Worm (Caenorhabditis elegans) whole organism, L3 larva: ENCODE measurements around the gene gtap-2.

Experiments
- R02D3.7 ChIP-seq: fragments of 150-350 bp; optimal IDR thresholded peaks from 2 replicates; lab custom pipeline; 2014; ENCODE audit warnings: missing biosample characterization, missing genetic modification characterization
- aly-2 ChIP-seq: fragments of 150-350 bp; optimal IDR thresholded peaks from 2 replicates; lab custom pipeline; 2014; ENCODE audit warnings: missing biosample characterization, missing genetic modification characterization
- ama-1 ChIP-seq: fragments of 150-350 bp; optimal IDR thresholded peaks from 2 replicates; lab custom pipeline; 2018
- ceh-16 ChIP-seq: sonication (generic microtip); optimal IDR thresholded peaks from 2 replicates; lab custom pipeline; 2017; ENCODE audit warnings: missing biosample characterization, missing genetic modification characterization
- ceh-28 ChIP-seq: fragments of 150-350 bp; optimal IDR thresholded peaks from 2 replicates; lab custom pipeline; 2014; ENCODE audit warnings: missing biosample characterization, missing genetic modification reagents, missing genetic modification characterization
- ceh-82 ChIP-seq: fragments of 150-350 bp; optimal IDR thresholded peaks from 2 replicates; lab custom pipeline; 2014; ENCODE audit warnings: missing biosample characterization, missing genetic modification characterization
- ceh-9 ChIP-seq: sonication (generic microtip); optimal IDR thresholded peaks from 2 replicates; lab custom pipeline; 2018; ENCODE audit warnings: missing biosample characterization, missing genetic modification characterization
- daf-12 ChIP-seq: fragments of 150-350 bp; optimal IDR thresholded peaks from 2 replicates; lab custom pipeline; 2014; ENCODE audit warnings: missing biosample characterization, missing genetic modification reagents, missing genetic modification characterization
- egl-27 ChIP-seq: sonication (generic microtip); optimal IDR thresholded peaks from 4 replicates; lab custom pipeline; 2017; ENCODE audit warnings: missing biosample characterization, missing genetic modification reagents, missing genetic modification characterization
- egl-5 ChIP-seq: fragments of 150-350 bp; optimal IDR thresholded peaks from 2 replicates; lab custom pipeline; 2017; ENCODE audit warnings: missing biosample characterization, missing genetic modification reagents, missing genetic modification characterization, inconsistent platforms
- elt-2 ChIP-seq: sonication (generic microtip); optimal IDR thresholded peaks from 2 replicates; lab custom pipeline; 2016; ENCODE audit warnings: missing genetic modification reagents, mild to moderate bottlenecking, missing genetic modification characterization, missing compliant biosample characterization
- elt-3 ChIP-seq, 3 experiments: fragments of 150-350 bp in 1 of 3; sonication (generic microtip) in 2 of 3; optimal IDR thresholded peaks; 2 replicates in 2 of 3; 4 replicates in 1 of 3; lab custom pipeline; 2014 to 2017; ENCODE audit warnings: missing biosample characterization in 3 of 3, missing genetic modification characterization in 3 of 3
- fkh-2 ChIP-seq: fragments of 150-350 bp; optimal IDR thresholded peaks from 2 replicates; lab custom pipeline; 2014; ENCODE audit warnings: missing biosample characterization, missing genetic modification reagents, missing genetic modification characterization
- hmg-11 ChIP-seq: sonication (generic microtip); optimal IDR thresholded peaks from 2 replicates; lab custom pipeline; 2016; ENCODE audit warnings: missing genetic modification characterization, missing compliant biosample characterization
- jun-1 ChIP-seq: fragments of 150-350 bp; optimal IDR thresholded peaks from 2 replicates; lab custom pipeline; 2014; ENCODE audit warnings: missing biosample characterization, missing genetic modification reagents, missing genetic modification characterization
- lin-15B ChIP-seq: fragments of 150-350 bp; optimal IDR thresholded peaks from 2 replicates; lab custom pipeline; 2014; ENCODE audit warnings: missing biosample characterization, missing genetic modification characterization
- lsy-12 ChIP-seq: sonication (generic microtip); optimal IDR thresholded peaks from 2 replicates; lab custom pipeline; 2016; ENCODE audit warnings: mild to moderate bottlenecking, missing genetic modification characterization, missing compliant biosample characterization
- mml-1 ChIP-seq: fragments of 150-350 bp; sonication (generic microtip); optimal IDR thresholded peaks from 3 replicates; lab custom pipeline; 2014; ENCODE audit warnings: missing biosample characterization, missing genetic modification characterization
- nfya-1 ChIP-seq: sonication (generic microtip); optimal IDR thresholded peaks from 2 replicates; lab custom pipeline; 2017; ENCODE audit warnings: missing genetic modification characterization, mild to moderate bottlenecking, missing compliant biosample characterization, antibody characterized with exemption, moderate library complexity; ENCODE audit not compliant: insufficient read depth
- nhr-12 ChIP-seq: fragments of 150-350 bp; optimal IDR thresholded peaks from 2 replicates; lab custom pipeline; 2014; ENCODE audit warnings: missing biosample characterization, missing genetic modification characterization
- nhr-23 ChIP-seq: fragments of 150-350 bp; optimal IDR thresholded peaks from 2 replicates; lab custom pipeline; 2014; ENCODE audit warnings: missing biosample characterization, missing genetic modification reagents, missing genetic modification characterization
- nhr-237 ChIP-seq: fragments of 150-350 bp; optimal IDR thresholded peaks from 2 replicates; lab custom pipeline; 2014; ENCODE audit warnings: missing biosample characterization, missing genetic modification characterization
- nhr-28 ChIP-seq: fragments of 150-350 bp; optimal IDR thresholded peaks from 2 replicates; lab custom pipeline; 2014; ENCODE audit warnings: missing biosample characterization, missing genetic modification characterization
- nhr-43 ChIP-seq: sonication (generic microtip); optimal IDR thresholded peaks from 2 replicates; lab custom pipeline; 2016; ENCODE audit warnings: mild to moderate bottlenecking, missing genetic modification characterization, missing compliant biosample characterization; ENCODE audit not compliant: poor library complexity, severe bottlenecking
- nhr-77 ChIP-seq: fragments of 150-350 bp; optimal IDR thresholded peaks from 2 replicates; lab custom pipeline; 2014; ENCODE audit warnings: missing biosample characterization, missing genetic modification characterization
- pha-4 ChIP-seq: fragments of 150-350 bp; optimal IDR thresholded peaks from 2 replicates; lab custom pipeline; 2014; ENCODE audit warnings: missing biosample characterization, missing genetic modification reagents, missing genetic modification characterization
- pqm-1 ChIP-seq: fragments of 150-350 bp; optimal IDR thresholded peaks from 2 replicates; lab custom pipeline; 2017; ENCODE audit warnings: missing biosample characterization, missing genetic modification characterization, inconsistent platforms
- sea-2 ChIP-seq: fragments of 150-350 bp; sonication (generic microtip); optimal IDR thresholded peaks from 4 replicates; lab custom pipeline; 2014; ENCODE audit warnings: missing biosample characterization, missing genetic modification reagents, missing genetic modification characterization
- skn-1 ChIP-seq: fragments of 150-350 bp; optimal IDR thresholded peaks from 2 replicates; lab custom pipeline; 2014; ENCODE audit warnings: missing biosample characterization, missing genetic modification characterization
- tbx-2 ChIP-seq: sonication (generic microtip); optimal IDR thresholded peaks from 2 replicates; lab custom pipeline; 2016; ENCODE audit warnings: mild to moderate bottlenecking, missing genetic modification characterization, missing compliant biosample characterization
- unc-39 ChIP-seq: sonication (generic microtip); optimal IDR thresholded peaks from 4 replicates; lab custom pipeline; 2017; ENCODE audit warnings: missing biosample characterization, missing genetic modification characterization
- unc-62 ChIP-seq: fragments of 150-350 bp; sonication (generic microtip); optimal IDR thresholded peaks from 4 replicates; lab custom pipeline; 2014; ENCODE audit warnings: missing biosample characterization, missing genetic modification reagents, missing genetic modification characterization
- zag-1 ChIP-seq: fragments of 150-350 bp; optimal IDR thresholded peaks from 2 replicates; lab custom pipeline; 2014; ENCODE audit warnings: missing biosample characterization, missing genetic modification characterization
- ztf-11 ChIP-seq: fragments of 150-350 bp; optimal IDR thresholded peaks from 2 replicates; lab custom pipeline; 2014; ENCODE audit warnings: missing biosample characterization, missing genetic modification characterization
- ztf-4 ChIP-seq: fragments of 150-350 bp; optimal IDR thresholded peaks from 2 replicates; lab custom pipeline; 2014; ENCODE audit warnings: missing biosample characterization, missing genetic modification characterization

The gtap-2 gene

ce11 chrIII:9780665-9781304 is 27.6 kb upstream of the gtap-2 start, which contains the start of gene vha-1 (continued):
- TF ChIP-seq hmg-11 (tag; lab: Kevin White, UChicago), result peak; percentile 57
- peak; percentile 90 for TF ChIP-seq jun-1 (tag; lab: Kevin White, UChicago)
- peak; percentile 92 for TF ChIP-seq pha-4
- no peak for TF ChIP-seq nhr-12 (tag; lab: Kevin White, UChicago)
- TF ChIP-seq ceh-28, result peak; percentile 66
- TF ChIP-seq lin-15B (tag; lab: Kevin White, UChicago), result peak; percentile 98
- peak; percentile 90 for TF ChIP-seq nfya-1
- peak; percentile 74 for TF ChIP-seq ama-1 (lab: Kevin White, UChicago)
- no peak for TF ChIP-seq zag-1
- TF ChIP-seq mml-1, result no peak
- no peak for TF ChIP-seq nhr-28 (tag; lab: Kevin White, UChicago)
- peak; percentile 52 for TF ChIP-seq ztf-4
- peak; percentile 59 for TF ChIP-seq R02D3.7 (tag; lab: Kevin White, UChicago)
- no peak for TF ChIP-seq tbx-2 (tag; lab: Kevin White, UChicago)
- TF ChIP-seq elt-3 (tag; optimal IDR thresholded peaks at IDR 0.05; lab: Kevin White, UChicago), result peak in 2 of 3 experiments; percentile 23 to 46
- TF ChIP-seq elt-2, result peak; percentile 84
- TF ChIP-seq pqm-1 (tag; lab: Kevin White, UChicago), result peak; percentile 94
- peak; percentile 63 for TF ChIP-seq unc-62
- no peak for TF ChIP-seq unc-39
- TF ChIP-seq, all 47 proteins: peak for 25

DNA sequence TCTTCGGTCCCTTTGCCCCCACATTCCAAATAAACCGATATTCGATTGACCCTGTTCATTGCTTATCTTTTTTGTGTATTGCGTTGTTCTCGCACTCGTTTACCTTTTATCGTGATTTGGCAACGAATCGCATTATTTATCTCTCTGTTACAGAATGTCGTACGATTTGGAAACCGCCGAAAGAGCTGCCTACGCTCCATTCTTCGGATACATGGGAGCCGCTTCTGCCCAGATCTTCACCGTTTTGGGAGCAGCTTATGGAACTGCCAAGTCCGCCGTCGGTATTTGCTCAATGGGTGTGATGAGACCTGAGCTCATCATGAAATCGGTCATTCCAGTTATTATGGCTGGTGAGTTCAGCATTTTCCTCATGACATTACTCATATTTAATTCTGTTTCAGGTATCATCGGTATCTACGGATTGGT is 26.3 kb upstream of the gtap-2 start, which contains the start of gene vha-2:
vha-2 (plus strand) TSS at position 154 of the 426 bp plus-strand sequence.
- TF ChIP-seq R02D3.7 (tag; lab: Kevin White, UChicago), result no peak
- no peak for TF ChIP-seq elt-3 (tag; optimal IDR thresholded peaks at IDR 0.05; lab: Kevin White, UChicago)
- no peak for TF ChIP-seq unc-62
- peak; percentile 37 for TF ChIP-seq nhr-43 (tag; lab: Kevin White, UChicago)
- TF ChIP-seq ceh-9 (tag; lab: Kevin White, UChicago), result no peak
- TF ChIP-seq sea-2 (GFP tag; lab: Kevin White, UChicago), result no peak
- no peak for TF ChIP-seq daf-12 (tag; lab: Kevin White, UChicago)
- TF ChIP-seq ztf-4, result no peak
- TF ChIP-seq elt-2, result peak; percentile 15
- peak; percentile 75 for TF ChIP-seq ama-1 (lab: Kevin White, UChicago)
- TF ChIP-seq, all 47 proteins: peak for 3

DNA sequence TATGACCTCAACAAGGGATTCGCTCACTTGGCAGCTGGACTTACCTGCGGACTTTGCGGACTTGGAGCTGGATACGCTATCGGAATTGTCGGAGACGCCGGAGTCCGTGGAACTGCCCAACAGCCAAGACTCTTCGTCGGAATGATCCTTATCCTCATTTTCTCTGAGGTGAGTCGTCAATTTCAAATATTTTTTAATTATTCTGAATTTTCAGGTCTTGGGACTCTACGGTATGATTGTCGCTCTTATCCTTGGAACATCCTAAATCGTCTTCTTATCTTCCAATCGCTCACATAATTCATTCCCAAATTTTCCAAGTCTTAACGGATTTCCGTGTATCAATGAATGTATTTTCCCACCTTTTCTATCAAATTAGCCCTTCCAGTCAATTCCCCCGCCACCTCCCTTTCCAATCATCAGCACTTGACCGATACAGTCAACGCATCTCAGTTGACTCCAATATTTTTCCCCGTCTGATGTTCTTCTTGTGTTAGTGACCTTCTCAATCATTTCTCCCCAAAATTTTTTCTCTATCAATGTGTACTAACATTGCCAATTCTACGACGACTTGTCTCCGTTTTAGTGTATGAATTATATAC is 25.8 kb upstream of the gtap-2 start, which contains the start of gene R10E11.6:
R10E11.6 (plus strand) TSS at position 524 of the 599 bp plus-strand sequence.
- TF ChIP-seq ztf-11 (tag; lab: Kevin White, UChicago), result no peak

DNA sequence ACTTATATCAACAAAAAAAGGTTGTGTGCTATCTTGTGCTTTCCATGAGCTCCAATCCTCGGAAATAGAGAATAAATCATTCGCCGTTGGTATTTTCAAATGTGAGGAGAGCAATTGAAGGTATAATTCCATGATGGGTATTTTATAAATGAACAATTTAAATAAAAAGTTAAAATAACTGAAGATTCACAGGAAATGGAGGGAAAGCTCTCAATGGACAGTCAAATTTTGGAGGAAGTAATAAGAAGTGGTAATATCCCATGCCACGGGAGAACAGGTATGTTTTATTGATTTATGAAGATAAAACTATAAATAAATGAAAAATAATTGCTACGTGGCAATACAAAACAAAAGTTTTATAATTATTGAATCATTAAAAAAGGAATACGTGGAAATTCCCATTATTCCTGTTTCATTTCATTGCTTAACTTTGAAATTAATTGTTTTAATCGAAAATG is 25.2 kb upstream of the gtap-2 start:
- TF ChIP-seq ztf-4 (no peak), nhr-23 (peak; percentile 21), nhr-77 (tag; lab: Kevin White, UChicago) (peak; percentile 27), elt-2 (peak; percentile 24), jun-1 (tag; lab: Kevin White, UChicago) (peak; percentile 23), ceh-82 (tag; lab: Kevin White, UChicago) (peak; percentile 8), ceh-28 (peak; percentile 22), nhr-43 (tag; lab: Kevin White, UChicago) (peak; percentile 33), skn-1 (tag; lab: Kevin White, UChicago) (no peak), nfya-1 (no peak), aly-2 (peak; percentile 65), tbx-2 (tag; lab: Kevin White, UChicago) (peak; percentile 28), lsy-12 (tag; lab: Kevin White, UChicago) (peak; percentile 63), egl-5 (tag; lab: Kevin White, UChicago) (no peak), nhr-237 (tag; lab: Kevin White, UChicago) (no peak)
- TF ChIP-seq, all 47 proteins: peak for 10

- TF ChIP-seq nhr-23 (no peak), R02D3.7 (tag; lab: Kevin White, UChicago) (no peak), nhr-43 (tag; lab: Kevin White, UChicago) (no peak), pha-4 (peak; percentile 37), elt-2 (peak; percentile 84), egl-27 (no peak), elt-3 (tag; optimal IDR thresholded peaks at IDR 0.05; lab: Kevin White, UChicago) (no peak), fkh-2 (tag; lab: Kevin White, UChicago) (no peak), ceh-82 (tag; lab: Kevin White, UChicago) (no peak), lin-15B (tag; lab: Kevin White, UChicago) (no peak), mml-1 (no peak), egl-5 (tag; lab: Kevin White, UChicago) (no peak), unc-62 (no peak), ceh-16 (tag; lab: Kevin White, UChicago) (no peak), ceh-9 (tag; lab: Kevin White, UChicago) (no peak), pqm-1 (tag; lab: Kevin White, UChicago) (peak; percentile 90)
Observed at ce11 chrIII:9786776-9787175, 21.6 kb upstream of the gtap-2 start.
